Worm (Caenorhabditis elegans): ENCODE data around the gene szy-2.

Gene szy-2

ce11 chrIII:5388113-5388512 lies 17.0 kb upstream of the szy-2 start:
- TF ChIP-seq ref-2 (tag; optimal IDR thresholded peaks at IDR 0.05) (no peak), ceh-19 (GFP tag; optimal IDR thresholded peaks at IDR 0.05) (no peak), ztf-16 (tag; optimal IDR thresholded peaks at IDR 0.05) (no peak), unc-3 (GFP tag; conservative IDR thresholded peaks at IDR 0.05) (no peak), unc-3 (tag; optimal IDR thresholded peaks at IDR 0.05) (no peak), fax-1 (tag; optimal IDR thresholded peaks at IDR 0.05) (no peak), pqm-1 (tag; optimal IDR thresholded peaks at IDR 0.05) (no peak), eyg-1 (tag; optimal IDR thresholded peaks at IDR 0.05) (no peak), nhr-232 (tag; optimal IDR thresholded peaks at IDR 0.05) (no peak), che-1 (tag; optimal IDR thresholded peaks at IDR 0.05) (no peak), C38D4.7 (GFP tag; optimal IDR thresholded peaks at IDR 0.05) (no peak), ceh-45 (GFP tag; IDR thresholded peaks at IDR 0.05) (no peak), hlh-6 (tag; optimal IDR thresholded peaks at IDR 0.05) (no peak), sdc-2 (tag; optimal IDR thresholded peaks at IDR 0.05) (no peak), rnt-1 (tag; optimal IDR thresholded peaks at IDR 0.05) (no peak), K09A11.1 (tag; optimal IDR thresholded peaks at IDR 0.05; ENCODE audit: insufficient read depth) (no peak), ceh-6 (GFP tag; optimal IDR thresholded peaks at IDR 0.05) (no peak)

ce11 chrIII:5385315-5385714 lies 14.2 kb upstream of the szy-2 start, which contains the start of gene Y32H12A.7:
Gene Y32H12A.7, minus strand, starts transcription at chrIII:5385415.
- TF ChIP-seq pat-9 (tag; optimal IDR thresholded peaks at IDR 0.05) (no peak), pqm-1 (tag; optimal IDR thresholded peaks at IDR 0.05) (no peak)

ce11 chrIII:5382073-5382472 lies 11.0 kb upstream of the szy-2 start, which contains the start of gene Y32H12A.6:
Gene Y32H12A.6, minus strand, starts transcription at chrIII:5382173.
- TF ChIP-seq sox-4 (tag; optimal IDR thresholded peaks at IDR 0.05) (no peak), K02D7.2 (tag; optimal IDR thresholded peaks at IDR 0.05) (no peak), ceh-31 (tag; optimal IDR thresholded peaks at IDR 0.05) (no peak), che-1 (tag; optimal IDR thresholded peaks at IDR 0.05) (no peak), nfya-1 (tag; optimal IDR thresholded peaks at IDR 0.05) (no peak), K09A11.1 (tag; optimal IDR thresholded peaks at IDR 0.05; ENCODE audit: insufficient read depth) (no peak), ceh-30 (tag; optimal IDR thresholded peaks at IDR 0.05) (no peak)

ce11 chrIII:5380554-5380953 lies 9.5 kb upstream of the szy-2 start:
- TF ChIP-seq syd-9 (tag; optimal IDR thresholded peaks at IDR 0.05) (no peak), odd-2 (tag; optimal IDR thresholded peaks at IDR 0.05) (no peak), pros-1 (tag; optimal IDR thresholded peaks at IDR 0.05) (no peak), pat-9 (tag; optimal IDR thresholded peaks at IDR 0.05) (no peak), ahr-1 (tag; optimal IDR thresholded peaks at IDR 0.05) (no peak), hlh-13 (GFP tag; optimal IDR thresholded peaks at IDR 0.05) (no peak), ztf-16 (tag; optimal IDR thresholded peaks at IDR 0.05) (no peak), unc-86 (tag; optimal IDR thresholded peaks at IDR 0.05) (no peak), Y22D7AL.16 (tag; optimal IDR thresholded peaks at IDR 0.05) (no peak), pax-1 (tag; optimal IDR thresholded peaks at IDR 0.05) (no peak), fax-1 (tag; optimal IDR thresholded peaks at IDR 0.05) (no peak), madf-2 (tag; optimal IDR thresholded peaks at IDR 0.05) (no peak), K02D7.2 (tag; optimal IDR thresholded peaks at IDR 0.05) (no peak), ceh-18 (tag; optimal IDR thresholded peaks at IDR 0.05) (no peak), ttx-3 (tag; optimal IDR thresholded peaks at IDR 0.05) (no peak), hlh-6 (tag; optimal IDR thresholded peaks at IDR 0.05) (no peak)

ce11 chrIII:5379879-5380331 lies 8.8 kb upstream of the szy-2 start, which contains the start of gene paqr-2:
Gene paqr-2, minus strand, starts transcription at chrIII:5379929.
- TF ChIP-seq hlh-8 (tag; optimal IDR thresholded peaks at IDR 0.05) (no peak), rnt-1 (tag; optimal IDR thresholded peaks at IDR 0.05) (no peak), sdc-2 (tag; optimal IDR thresholded peaks at IDR 0.05) (no peak), nhr-232 (tag; optimal IDR thresholded peaks at IDR 0.05) (no peak), ets-4 (tag; optimal IDR thresholded peaks at IDR 0.05) (no peak), nfya-1 (tag; optimal IDR thresholded peaks at IDR 0.05) (peak; percentile 2)

Measured in whole organism, late embryonic.